Worm (Caenorhabditis elegans) whole organism, L4 larva: ENCODE measurements around the gene F36D4.1.

Source experiments
- F49E8.2 ChIP-seq: sonication (generic microtip); optimal IDR thresholded peaks from 2 replicates; lab custom pipeline; 2016; ENCODE audit warnings: missing compliant biosample characterization, mild to moderate bottlenecking, missing genetic modification characterization, borderline replicate concordance
- T20F7.1 ChIP-seq: fragments of 200-800 bp; sonication (Bioruptor generic); optimal IDR thresholded peaks from 2 replicates; lab custom pipeline; 2018; ENCODE audit warnings: mild to moderate bottlenecking, missing genetic modification characterization, missing compliant biosample characterization
- T26A8.4 ChIP-seq: fragments of 200-800 bp; sonication (Bioruptor generic); IDR thresholded peaks from 2 replicates; pipeline ENCODE4 v1.3.6; 2022; ENCODE audit warnings: missing genetic modification characterization, missing compliant biosample characterization
- Y48G9A.11 ChIP-seq: fragments of 200-800 bp; sonication (Bioruptor generic); IDR thresholded peaks from 2 replicates; pipeline ENCODE4 v1.3.6; 2022; ENCODE audit warnings: missing genetic modification reagents, missing genetic modification characterization, missing compliant biosample characterization
- aha-1 ChIP-seq: fragments of 150-350 bp; peaks from one replicate; lab custom pipeline; 2014; ENCODE audit warnings: missing biosample characterization, missing genetic modification characterization
- arid-1 ChIP-seq: fragments of 200-800 bp; sonication (Bioruptor generic); conservative IDR thresholded peaks from 2 replicates; pipeline ENCODE4 v1.3.6; 2022; ENCODE audit warnings: missing genetic modification reagents, missing genetic modification characterization, missing compliant biosample characterization
- attf-4 ChIP-seq: sonication (generic microtip); optimal IDR thresholded peaks from 3 replicates; lab custom pipeline; 2017; ENCODE audit warnings: missing biosample characterization, missing genetic modification characterization
- ceh-20 ChIP-seq: fragments of 200-800 bp; sonication (Bioruptor generic); IDR thresholded peaks from 2 replicates; pipeline ENCODE4 v1.3.6; 2022; ENCODE audit warnings: missing genetic modification reagents, missing genetic modification characterization, missing compliant biosample characterization
- ceh-28 ChIP-seq: fragments of 150-350 bp; optimal IDR thresholded peaks from 2 replicates; lab custom pipeline; 2014; ENCODE audit warnings: missing biosample characterization, missing genetic modification reagents, missing genetic modification characterization
- ceh-62 ChIP-seq: sonication (generic microtip); optimal IDR thresholded peaks from 2 replicates; lab custom pipeline; 2017; ENCODE audit warnings: missing biosample characterization, missing genetic modification characterization
- cey-2 ChIP-seq: sonication (generic microtip); optimal IDR thresholded peaks from 3 replicates; lab custom pipeline; 2017; ENCODE audit warnings: missing genetic modification characterization, mild to moderate bottlenecking, missing compliant biosample characterization, antibody characterized with exemption, borderline replicate concordance; ENCODE audit not compliant: insufficient read depth
- dve-1 ChIP-seq: sonication (generic microtip); optimal IDR thresholded peaks from 2 replicates; lab custom pipeline; 2017; ENCODE audit warnings: antibody characterized with exemption, mild to moderate bottlenecking, missing genetic modification characterization, missing compliant biosample characterization; ENCODE audit not compliant: insufficient read depth
- egl-43 ChIP-seq: fragments of 200-800 bp; sonication (Bioruptor generic); IDR thresholded peaks from 2 replicates; pipeline ENCODE4 v1.3.6; 2022; ENCODE audit warnings: missing genetic modification reagents, missing genetic modification characterization, missing compliant biosample characterization
- hif-1 ChIP-seq, 2 experiments: sonication (generic microtip); optimal IDR thresholded peaks; 2 replicates each; lab custom pipeline; 2016 to 2017; ENCODE audit warnings: missing compliant biosample characterization in 2 of 2, missing genetic modification characterization in 2 of 2, missing genetic modification reagents in 2 of 2, missing genotype in 2 of 2, mild to moderate bottlenecking in 1 of 2
- hlh-11 ChIP-seq: fragments of 200-800 bp; sonication (Bioruptor generic); optimal IDR thresholded peaks from 2 replicates; lab custom pipeline; 2018; ENCODE audit warnings: mild to moderate bottlenecking, missing genetic modification characterization, missing compliant biosample characterization
- hlh-30 ChIP-seq: sonication (generic microtip); optimal IDR thresholded peaks from 2 replicates; lab custom pipeline; 2017; ENCODE audit warnings: antibody characterized with exemption, mild to moderate bottlenecking, missing genetic modification characterization, missing compliant biosample characterization; ENCODE audit not compliant: insufficient read depth
- lim-7 ChIP-seq: fragments of 200-800 bp; sonication (Bioruptor generic); IDR thresholded peaks from 2 replicates; pipeline ENCODE4 v1.3.6; 2022; ENCODE audit warnings: missing genetic modification characterization, missing compliant biosample characterization
- lin-13 ChIP-seq: fragments of 150-350 bp; optimal IDR thresholded peaks from 2 replicates; lab custom pipeline; 2014; ENCODE audit warnings: missing biosample characterization, missing genetic modification reagents, missing genetic modification characterization
- lin-38 ChIP-seq: fragments of 200-800 bp; sonication (Bioruptor generic); IDR thresholded peaks from 2 replicates; pipeline ENCODE4 v1.3.6; 2022; ENCODE audit warnings: missing genetic modification reagents, missing genetic modification characterization, missing compliant biosample characterization
- lin-39 ChIP-seq: fragments of 150-350 bp; optimal IDR thresholded peaks from 2 replicates; lab custom pipeline; 2014; ENCODE audit warnings: missing biosample characterization, missing genetic modification reagents, missing genetic modification characterization
- lsy-2 ChIP-seq, 2 experiments: fragments of 150-350 bp in 1 of 2; sonication (generic microtip) in 1 of 2; optimal IDR thresholded peaks; 2 replicates each; lab custom pipeline; 2014 to 2017; ENCODE audit warnings: missing biosample characterization in 2 of 2, missing genetic modification characterization in 2 of 2
- madf-9 ChIP-seq: fragments of 200-800 bp; sonication (Bioruptor generic); conservative IDR thresholded peaks from 2 replicates; pipeline ENCODE4 v1.3.6; 2022; ENCODE audit warnings: missing genetic modification reagents, missing genetic modification characterization, missing compliant biosample characterization
- mdl-1 ChIP-seq, 2 experiments: fragments of 150-350 bp in 1 of 2; sonication (generic microtip) in 1 of 2; optimal IDR thresholded peaks; 2 replicates each; lab custom pipeline; 2014 to 2017; ENCODE audit warnings: missing biosample characterization in 2 of 2, missing genetic modification characterization in 2 of 2
- mdt-29 ChIP-seq: fragments of 200-800 bp; sonication (Bioruptor generic); IDR thresholded peaks from 2 replicates; pipeline ENCODE4 v1.3.6; 2022; ENCODE audit warnings: missing genetic modification reagents, missing genetic modification characterization, missing compliant biosample characterization
- mep-1 ChIP-seq: fragments of 150-350 bp; sonication (generic microtip); optimal IDR thresholded peaks from 3 replicates; lab custom pipeline; 2014; ENCODE audit warnings: missing biosample characterization, missing genetic modification characterization
- mes-2 ChIP-seq: sonication (generic microtip); optimal IDR thresholded peaks from 2 replicates; lab custom pipeline; 2016; ENCODE audit warnings: missing genotype, mild to moderate bottlenecking, missing genetic modification characterization, missing compliant biosample characterization; ENCODE audit not compliant: poor library complexity, severe bottlenecking
- mxl-2 ChIP-seq: fragments of 200-800 bp; sonication (Bioruptor generic); conservative IDR thresholded peaks from 2 replicates; pipeline ENCODE4 v1.3.6; 2022; ENCODE audit warnings: missing genetic modification reagents, missing genetic modification characterization, missing compliant biosample characterization
- mxl-3 ChIP-seq: fragments of 200-800 bp; sonication (Bioruptor generic); optimal IDR thresholded peaks from 2 replicates; lab custom pipeline; 2018; ENCODE audit warnings: mild to moderate bottlenecking, missing genetic modification characterization, missing compliant biosample characterization
- nhr-102 ChIP-seq: sonication (generic microtip); optimal IDR thresholded peaks from 2 replicates; lab custom pipeline; 2016; ENCODE audit warnings: mild to moderate bottlenecking, missing genetic modification characterization, moderate library complexity, missing compliant biosample characterization
- nhr-28 ChIP-seq: fragments of 150-350 bp; optimal IDR thresholded peaks from 2 replicates; lab custom pipeline; 2014; ENCODE audit warnings: missing biosample characterization, missing genetic modification characterization
- nhr-41 ChIP-seq: fragments of 200-800 bp; sonication (Bioruptor generic); IDR thresholded peaks from 2 replicates; pipeline ENCODE4 v1.3.6; 2022; ENCODE audit warnings: missing genetic modification reagents, missing genetic modification characterization, missing compliant biosample characterization
- nhr-48 ChIP-seq: sonication (generic microtip); optimal IDR thresholded peaks from 2 replicates; lab custom pipeline; 2016; ENCODE audit warnings: mild to moderate bottlenecking, missing genetic modification characterization, missing compliant biosample characterization
- pha-4 ChIP-seq, 2 experiments: fragments of 150-350 bp in 1 of 2; fragments of 200-800 bp in 1 of 2; sonication (Bioruptor generic) in 1 of 2; IDR thresholded peaks in 1 of 2; optimal IDR thresholded peaks in 1 of 2; 2 replicates each; pipeline versions ENCODE4 v1.3.6 to Lab custom; 2014 to 2022; ENCODE audit warnings: missing genetic modification characterization in 2 of 2, missing genetic modification reagents in 2 of 2, missing biosample characterization in 1 of 2, missing compliant biosample characterization in 1 of 2
- pqm-1 ChIP-seq: sonication (generic microtip); optimal IDR thresholded peaks from 2 replicates; lab custom pipeline; 2017; ENCODE audit warnings: missing biosample characterization, missing genetic modification characterization
- sdz-12 ChIP-seq: fragments of 200-800 bp; sonication (Bioruptor generic); optimal IDR thresholded peaks from 2 replicates; lab custom pipeline; 2018; ENCODE audit warnings: mild to moderate bottlenecking, missing genetic modification characterization, missing compliant biosample characterization
- set-16 ChIP-seq: fragments of 200-800 bp; sonication (Bioruptor generic); IDR thresholded peaks from 2 replicates; pipeline ENCODE4 v1.3.6; 2022; ENCODE audit warnings: missing genetic modification reagents, missing genetic modification characterization, missing compliant biosample characterization
- tra-1 ChIP-seq: fragments of 200-800 bp; sonication (Bioruptor generic); IDR thresholded peaks from 2 replicates; pipeline ENCODE4 v1.3.6; 2022; ENCODE audit warnings: missing genetic modification reagents, missing genetic modification characterization, missing compliant biosample characterization
- unc-130 ChIP-seq: sonication (generic microtip); optimal IDR thresholded peaks from 2 replicates; lab custom pipeline; 2016; ENCODE audit warnings: missing genetic modification reagents, missing genetic modification characterization, missing compliant biosample characterization
- unc-39 ChIP-seq: sonication (generic microtip); optimal IDR thresholded peaks from 2 replicates; lab custom pipeline; 2017; ENCODE audit warnings: missing biosample characterization, missing genetic modification characterization
- zfp-2 ChIP-seq: sonication (generic microtip); optimal IDR thresholded peaks from 2 replicates; lab custom pipeline; 2016; ENCODE audit warnings: mild to moderate bottlenecking, missing genetic modification characterization, missing compliant biosample characterization
- zfp-3 ChIP-seq: fragments of 200-800 bp; sonication (Bioruptor generic); conservative IDR thresholded peaks from 2 replicates; pipeline ENCODE4 v1.3.6; 2022; ENCODE audit warnings: missing genetic modification reagents, missing genetic modification characterization, missing compliant biosample characterization
- zip-11 ChIP-seq: fragments of 200-800 bp; sonication (Bioruptor generic); IDR thresholded peaks from 2 replicates; pipeline ENCODE4 v1.3.6; 2022; ENCODE audit warnings: missing genetic modification characterization, missing compliant biosample characterization
- zip-2 ChIP-seq: fragments of 150-350 bp; optimal IDR thresholded peaks from 2 replicates; lab custom pipeline; 2014; ENCODE audit warnings: missing biosample characterization, missing genetic modification characterization
- ztf-7 ChIP-seq: fragments of 150-350 bp; optimal IDR thresholded peaks from 2 replicates; lab custom pipeline; 2014; ENCODE audit warnings: missing biosample characterization, missing genetic modification characterization

F36D4.1 gene

DNA sequence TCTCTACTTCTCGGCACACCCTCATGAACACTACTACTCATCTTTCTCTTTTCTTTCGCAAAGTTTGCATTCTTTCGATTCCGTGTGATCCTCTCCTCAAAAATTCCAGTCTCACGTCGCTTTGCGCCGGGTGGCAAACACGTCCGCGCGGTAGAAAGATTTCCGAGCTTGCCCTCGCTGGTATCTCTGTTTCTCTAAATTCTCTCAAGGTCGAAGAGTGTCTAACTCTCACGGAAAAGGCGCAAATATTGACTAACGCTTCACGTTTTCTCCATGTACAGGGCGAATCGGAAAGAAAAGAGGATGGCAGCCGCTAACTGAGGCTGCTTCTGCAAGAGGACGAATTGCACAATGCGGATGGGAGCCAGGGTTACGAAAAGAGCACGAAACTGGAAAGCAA is 6.0 kb downstream of the F36D4.1 start:
- peak; percentile 25; the same call in 1 of the 2 replicates for TF ChIP-seq set-16 (GFP tag; lab: Robert Waterston, UW)
- no peak for TF ChIP-seq cey-2 (tag; lab: Kevin White, UChicago)
- TF ChIP-seq zip-11 (GFP tag; lab: Robert Waterston, UW): no peak
- TF ChIP-seq madf-9 (GFP tag; lab: Robert Waterston, UW): peak; percentile 44; the same call in 1 of the 2 replicates
- peak; percentile 81 for TF ChIP-seq aha-1 (tag; lab: Kevin White, UChicago)
- peak; percentile 12 for TF ChIP-seq mes-2

DNA sequence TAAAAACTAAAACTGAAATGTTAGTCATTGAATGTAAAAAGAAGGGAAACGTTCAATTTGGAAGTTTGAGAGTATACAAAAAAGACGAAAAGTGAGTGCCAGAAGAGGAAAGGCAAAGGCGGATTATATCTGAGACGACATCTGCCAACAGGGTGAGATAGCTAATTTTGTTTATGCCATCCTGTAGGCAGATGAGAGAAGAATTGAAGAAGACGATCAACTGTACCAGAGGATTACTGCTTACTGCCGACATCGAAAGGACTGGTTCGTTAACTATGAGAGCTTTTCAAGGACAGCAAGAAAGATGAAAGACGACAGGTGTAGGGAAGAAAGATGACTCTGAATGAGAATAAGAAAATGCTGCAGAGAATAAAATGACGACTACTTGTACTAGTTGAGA is 6.8 kb downstream of the F36D4.1 start:
- TF ChIP-seq sdz-12: no peak
- no peak for TF ChIP-seq arid-1
- TF ChIP-seq pqm-1 (tag; lab: Kevin White, UChicago): no peak
- no peak for TF ChIP-seq unc-130 (GFP tag; lab: Kevin White, UChicago)
- no peak for TF ChIP-seq lin-13 (GFP tag; lab: Kevin White, UChicago)
- TF ChIP-seq Y48G9A.11 (GFP tag; lab: Robert Waterston, UW): no peak
- TF ChIP-seq T26A8.4 (GFP tag; lab: Robert Waterston, UW): no peak
- no peak for TF ChIP-seq mxl-2
- TF ChIP-seq T20F7.1 (GFP tag; lab: Kevin White, UChicago): no peak
- no peak for TF ChIP-seq cey-2 (tag; lab: Kevin White, UChicago)
- TF ChIP-seq F49E8.2 (tag; lab: Kevin White, UChicago): no peak
- TF ChIP-seq zfp-3 (GFP tag; lab: Robert Waterston, UW): no peak
- TF ChIP-seq tra-1 (GFP tag; lab: Robert Waterston, UW): no peak
- TF ChIP-seq unc-39 (tag; lab: Kevin White, UChicago): no peak
- TF ChIP-seq nhr-28: no peak

DNA sequence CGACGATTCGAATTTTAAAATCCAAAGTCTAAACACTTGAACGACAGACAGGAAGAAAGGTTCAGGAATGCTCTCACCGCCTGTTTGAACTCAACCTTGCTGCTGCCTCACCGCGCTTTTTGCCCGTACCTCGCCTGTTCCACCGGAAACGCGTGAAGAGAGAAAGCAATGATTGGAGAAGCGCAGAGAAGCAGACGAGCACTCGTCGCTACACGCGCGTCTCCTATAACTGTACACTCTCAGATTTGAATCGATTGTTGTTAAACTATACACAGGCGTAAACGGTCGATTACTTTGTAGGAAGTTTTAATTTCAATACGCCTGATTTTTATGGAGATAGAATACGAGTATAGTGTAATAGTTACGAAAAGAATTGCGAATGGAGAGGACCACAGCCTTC is 7.8 kb downstream of the F36D4.1 start:
- TF ChIP-seq hif-1 (tag; optimal IDR thresholded peaks at IDR 0.05; lab: Kevin White, UChicago) (peak in 1 of 2 experiments; percentile 26), ceh-28 (peak; percentile 55), mxl-3 (peak; percentile 81), pqm-1 (tag; lab: Kevin White, UChicago) (peak; percentile 41), mes-2 (peak; percentile 54), lim-7 (GFP tag; lab: Robert Waterston, UW) (no peak), nhr-48 (tag; lab: Kevin White, UChicago) (peak; percentile 46), hlh-30 (tag; lab: Kevin White, UChicago) (peak; percentile 59), lsy-2 (tag; optimal IDR thresholded peaks at IDR 0.05; lab: Kevin White, UChicago) (peak in 1 of 2 experiments; percentile 9), mdt-29 (no peak), zfp-3 (GFP tag; lab: Robert Waterston, UW) (no peak), mdl-1 (tag; optimal IDR thresholded peaks at IDR 0.05; lab: Kevin White, UChicago) (peak; percentile 38 to 69), hlh-11 (tag; lab: Kevin White, UChicago) (peak; percentile 76), nhr-28 (peak; percentile 72), aha-1 (tag; lab: Kevin White, UChicago) (peak; percentile 97), dve-1 (tag; lab: Kevin White, UChicago) (peak; percentile 57), zip-2 (tag; lab: Kevin White, UChicago) (no peak), mep-1 (tag; lab: Kevin White, UChicago) (peak; percentile 37)

DNA sequence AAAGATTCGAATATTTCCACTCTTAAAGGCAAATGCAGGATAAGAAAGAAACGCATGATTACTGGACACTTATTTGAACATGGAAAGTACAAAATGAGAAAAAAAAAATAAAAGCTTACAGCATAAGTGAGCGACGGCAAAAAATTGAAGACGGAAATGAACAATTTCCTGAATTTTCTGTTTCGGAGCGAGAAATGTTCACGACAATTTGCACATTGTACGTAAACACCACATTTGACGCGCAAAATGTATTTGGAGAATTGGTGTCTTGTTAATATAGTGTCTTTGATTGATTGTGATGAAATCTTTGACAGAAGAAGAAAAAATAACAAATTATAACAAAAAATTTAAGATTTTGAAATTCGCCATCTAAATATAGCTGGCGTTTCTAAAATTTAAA is 8.9 kb downstream of the F36D4.1 start, which contains the start of gene F36D4.5:
Gene F36D4.5, minus strand, starts transcription at position 225 of the 400 bp plus-strand sequence.
- no peak for TF ChIP-seq lin-38
- TF ChIP-seq zfp-2 (tag; lab: Kevin White, UChicago): no peak
- no peak for TF ChIP-seq ceh-62 (tag; lab: Kevin White, UChicago)
- TF ChIP-seq ztf-7 (tag; lab: Kevin White, UChicago): no peak
- no peak for TF ChIP-seq F49E8.2 (tag; lab: Kevin White, UChicago)
- TF ChIP-seq pha-4 (GFP tag; IDR thresholded peaks at IDR 0.05; lab: Robert Waterston, UW): no peak
- no peak for TF ChIP-seq pha-4 (tag; optimal IDR thresholded peaks at IDR 0.05; lab: Kevin White, UChicago)
- TF ChIP-seq hif-1 (tag; optimal IDR thresholded peaks at IDR 0.05; lab: Kevin White, UChicago): no peak
- no peak for TF ChIP-seq mxl-2
- no peak for TF ChIP-seq nhr-41
- no peak for TF ChIP-seq lin-39 (tag; lab: Kevin White, UChicago)
- peak in 1 of 2 experiments; percentile 66 for TF ChIP-seq lsy-2 (tag; optimal IDR thresholded peaks at IDR 0.05; lab: Kevin White, UChicago)
- no peak for TF ChIP-seq attf-4 (tag; lab: Kevin White, UChicago)
- TF ChIP-seq egl-43 (GFP tag; lab: Robert Waterston, UW): no peak
- TF ChIP-seq hlh-11 (tag; lab: Kevin White, UChicago): no peak
- no peak for TF ChIP-seq ceh-20 (GFP tag; lab: Robert Waterston, UW)
- TF ChIP-seq nhr-102 (tag; lab: Kevin White, UChicago): no peak
- TF ChIP-seq zfp-3 (GFP tag; lab: Robert Waterston, UW): no peak
